Worm (Caenorhabditis elegans): ENCODE measurements around the gene Y7A5A.5.

- no peak for TF ChIP-seq nhr-11 (tag; optimal IDR thresholded peaks at IDR 0.05)
- TF ChIP-seq lin-39 (tag; optimal IDR thresholded peaks at IDR 0.05) = no peak
- TF ChIP-seq C34F6.9 (tag; optimal IDR thresholded peaks at IDR 0.05) = no peak
- no peak for TF ChIP-seq ZK546.5 (tag; optimal IDR thresholded peaks at IDR 0.05)
- TF ChIP-seq unc-62 (GFP tag; optimal IDR thresholded peaks at IDR 0.05) = no peak
- TF ChIP-seq ama-1 (optimal IDR thresholded peaks at IDR 0.05) = no peak
Measured at ce11 chrX:15828059-15828458, 41.4 kb upstream of the Y7A5A.5 start, which contains the start of gene Y7A5A.20.

Data from whole organism, L2 larva.